Worm (Caenorhabditis elegans): Measurements from ENCODE around the gene srh-113.

Gene srh-113

ce11 chrV:17212743-17213142 lies at the start of gene srh-113:
TSS of gene srh-113 (plus strand) at chrV:17213043.
- TF ChIP-seq ztf-29 (GFP tag; IDR thresholded peaks at IDR 0.05) (no peak), klf-2 (GFP tag; conservative IDR thresholded peaks at IDR 0.05) (no peak), tab-1 (GFP tag; IDR thresholded peaks at IDR 0.05) (no peak), T22C8.4 (GFP tag; IDR thresholded peaks at IDR 0.05) (no peak), flt-1 (GFP tag; IDR thresholded peaks at IDR 0.05) (no peak), ztf-23 (GFP tag; IDR thresholded peaks at IDR 0.05) (no peak), cog-1 (tag; optimal IDR thresholded peaks at IDR 0.05) (no peak), med-1 (GFP tag; optimal IDR thresholded peaks at IDR 0.05; ENCODE audit: insufficient read depth) (no peak), ref-1 (GFP tag; conservative IDR thresholded peaks at IDR 0.05) (no peak)

ce11 chrV:17165409-17165808 lies 47.4 kb upstream of the srh-113 start, which contains the start of gene srh-102:
TSS of gene srh-102 (minus strand) at chrV:17165509.
- TF ChIP-seq ztf-29 (GFP tag; IDR thresholded peaks at IDR 0.05), result no peak
- TF ChIP-seq ref-1 (GFP tag; conservative IDR thresholded peaks at IDR 0.05), result no peak
- no peak for TF ChIP-seq klf-2 (GFP tag; conservative IDR thresholded peaks at IDR 0.05)
- TF ChIP-seq T22C8.4 (GFP tag; IDR thresholded peaks at IDR 0.05), result no peak
- no peak for TF ChIP-seq cog-1 (tag; optimal IDR thresholded peaks at IDR 0.05)
- TF ChIP-seq ztf-23 (GFP tag; IDR thresholded peaks at IDR 0.05), result no peak
- no peak for TF ChIP-seq flt-1 (GFP tag; IDR thresholded peaks at IDR 0.05)
- no peak for TF ChIP-seq med-1 (GFP tag; optimal IDR thresholded peaks at IDR 0.05; ENCODE audit: insufficient read depth)
- TF ChIP-seq tab-1 (GFP tag; IDR thresholded peaks at IDR 0.05), result no peak

ce11 chrV:17167457-17167856 lies 45.4 kb upstream of the srh-113 start, which contains the start of gene srz-66:
TSS of gene srz-66 (minus strand) at chrV:17167557.
- TF ChIP-seq ztf-23 (GFP tag; IDR thresholded peaks at IDR 0.05) (no peak), ref-1 (GFP tag; conservative IDR thresholded peaks at IDR 0.05) (no peak), cog-1 (tag; optimal IDR thresholded peaks at IDR 0.05) (no peak), med-1 (GFP tag; optimal IDR thresholded peaks at IDR 0.05; ENCODE audit: insufficient read depth) (no peak), klf-2 (GFP tag; conservative IDR thresholded peaks at IDR 0.05) (no peak)

- TF ChIP-seq ref-1 (GFP tag; conservative IDR thresholded peaks at IDR 0.05) (no peak), klf-2 (GFP tag; conservative IDR thresholded peaks at IDR 0.05) (no peak), ztf-23 (GFP tag; IDR thresholded peaks at IDR 0.05) (no peak), tab-1 (GFP tag; IDR thresholded peaks at IDR 0.05) (no peak), cog-1 (tag; optimal IDR thresholded peaks at IDR 0.05) (no peak), flt-1 (GFP tag; IDR thresholded peaks at IDR 0.05) (no peak), T22C8.4 (GFP tag; IDR thresholded peaks at IDR 0.05) (no peak), med-1 (GFP tag; optimal IDR thresholded peaks at IDR 0.05; ENCODE audit: insufficient read depth) (no peak), ztf-29 (GFP tag; IDR thresholded peaks at IDR 0.05) (no peak)
These were observed 42.0 kb upstream of the srh-113 start, which contains the start of gene srw-51 for ce11 chrV:17170822-17171221. TSS of gene srw-51 (minus strand) at chrV:17170922.

- TF ChIP-seq cog-1 (tag; optimal IDR thresholded peaks at IDR 0.05), result no peak
- TF ChIP-seq T22C8.4 (GFP tag; IDR thresholded peaks at IDR 0.05), result no peak
- TF ChIP-seq klf-2 (GFP tag; conservative IDR thresholded peaks at IDR 0.05), result no peak
- no peak for TF ChIP-seq ref-1 (GFP tag; conservative IDR thresholded peaks at IDR 0.05)
- no peak for TF ChIP-seq med-1 (GFP tag; optimal IDR thresholded peaks at IDR 0.05; ENCODE audit: insufficient read depth)
- TF ChIP-seq tab-1 (GFP tag; IDR thresholded peaks at IDR 0.05), result no peak
These were observed 41.3 kb upstream of the srh-113 start, which contains the start of gene srbc-26 for ce11 chrV:17171551-17171950. TSS of gene srbc-26 (plus strand) at chrV:17171851.

- TF ChIP-seq T22C8.4 (GFP tag; IDR thresholded peaks at IDR 0.05) (no peak), med-1 (GFP tag; optimal IDR thresholded peaks at IDR 0.05; ENCODE audit: insufficient read depth) (no peak), flt-1 (GFP tag; IDR thresholded peaks at IDR 0.05) (no peak), ref-1 (GFP tag; conservative IDR thresholded peaks at IDR 0.05) (no peak), cog-1 (tag; optimal IDR thresholded peaks at IDR 0.05) (no peak), ztf-29 (GFP tag; IDR thresholded peaks at IDR 0.05) (no peak), klf-2 (GFP tag; conservative IDR thresholded peaks at IDR 0.05) (no peak), ztf-23 (GFP tag; IDR thresholded peaks at IDR 0.05) (no peak), tab-1 (GFP tag; IDR thresholded peaks at IDR 0.05) (no peak)
These were observed 39.1 kb upstream of the srh-113 start, which contains the start of gene srbc-25 for ce11 chrV:17173738-17174137. TSS of gene srbc-25 (plus strand) at chrV:17174038.

ce11 chrV:17177967-17178366 lies 34.9 kb upstream of the srh-113 start, which contains the start of gene srsx-1:
TSS of gene srsx-1 (minus strand) at chrV:17178067.
- TF ChIP-seq cog-1 (tag; optimal IDR thresholded peaks at IDR 0.05) (no peak), ztf-23 (GFP tag; IDR thresholded peaks at IDR 0.05) (no peak), klf-2 (GFP tag; conservative IDR thresholded peaks at IDR 0.05) (no peak), med-1 (GFP tag; optimal IDR thresholded peaks at IDR 0.05; ENCODE audit: insufficient read depth) (no peak), ztf-29 (GFP tag; IDR thresholded peaks at IDR 0.05) (no peak), ref-1 (GFP tag; conservative IDR thresholded peaks at IDR 0.05) (no peak), flt-1 (GFP tag; IDR thresholded peaks at IDR 0.05) (no peak), tab-1 (GFP tag; IDR thresholded peaks at IDR 0.05) (no peak), T22C8.4 (GFP tag; IDR thresholded peaks at IDR 0.05) (no peak)

ce11 chrV:17178457-17178856 lies 34.4 kb upstream of the srh-113 start, which contains the start of gene srh-174:
TSS of gene srh-174 (plus strand) at chrV:17178757.
- TF ChIP-seq med-1 (GFP tag; optimal IDR thresholded peaks at IDR 0.05; ENCODE audit: insufficient read depth) (no peak), ztf-23 (GFP tag; IDR thresholded peaks at IDR 0.05) (no peak), klf-2 (GFP tag; conservative IDR thresholded peaks at IDR 0.05) (no peak), cog-1 (tag; optimal IDR thresholded peaks at IDR 0.05) (no peak), flt-1 (GFP tag; IDR thresholded peaks at IDR 0.05) (no peak), ztf-29 (GFP tag; IDR thresholded peaks at IDR 0.05) (no peak)

- TF ChIP-seq ref-1 (GFP tag; conservative IDR thresholded peaks at IDR 0.05), result no peak
- TF ChIP-seq tab-1 (GFP tag; IDR thresholded peaks at IDR 0.05), result no peak
- TF ChIP-seq ztf-29 (GFP tag; IDR thresholded peaks at IDR 0.05), result no peak
- TF ChIP-seq flt-1 (GFP tag; IDR thresholded peaks at IDR 0.05), result no peak
- no peak for TF ChIP-seq cog-1 (tag; optimal IDR thresholded peaks at IDR 0.05)
- TF ChIP-seq ztf-23 (GFP tag; IDR thresholded peaks at IDR 0.05), result no peak
- TF ChIP-seq T22C8.4 (GFP tag; IDR thresholded peaks at IDR 0.05), result no peak
- TF ChIP-seq med-1 (GFP tag; optimal IDR thresholded peaks at IDR 0.05; ENCODE audit: insufficient read depth), result no peak
These were observed 30.8 kb upstream of the srh-113 start, which contains the start of gene srh-159 for ce11 chrV:17182045-17182444. TSS of gene srh-159 (plus strand) at chrV:17182345.

ce11 chrV:17190399-17190798 lies 22.4 kb upstream of the srh-113 start, which contains the start of gene str-199:
TSS of gene str-199 (minus strand) at chrV:17190499.
- TF ChIP-seq ref-1 (GFP tag; conservative IDR thresholded peaks at IDR 0.05), result no peak
